Worm (Caenorhabditis elegans) whole organism, L1 larva: ENCODE measurements around the gene F21D5.3.

Source experiments
- C04F5.9 ChIP-seq: sonication (generic microtip); optimal IDR thresholded peaks from 2 replicates; lab custom pipeline; 2016; ENCODE audit warnings: missing genetic modification characterization, missing compliant biosample characterization
- aha-1 ChIP-seq: fragments of 150-350 bp; optimal IDR thresholded peaks from 2 replicates; lab custom pipeline; 2014; ENCODE audit warnings: missing biosample characterization, missing genetic modification characterization
- ama-1 ChIP-seq: fragments of 150-350 bp; optimal IDR thresholded peaks from 2 replicates; lab custom pipeline; 2014
- blmp-1 ChIP-seq: fragments of 150-350 bp; optimal IDR thresholded peaks from 2 replicates; lab custom pipeline; 2014; ENCODE audit warnings: missing biosample characterization, missing genetic modification characterization
- ceh-90 ChIP-seq: sonication (generic microtip); optimal IDR thresholded peaks from 2 replicates; lab custom pipeline; 2016; ENCODE audit warnings: missing genetic modification characterization, missing compliant biosample characterization
- ces-1 ChIP-seq: fragments of 150-350 bp; optimal IDR thresholded peaks from 2 replicates; lab custom pipeline; 2014; ENCODE audit warnings: missing biosample characterization, missing genetic modification reagents, missing genetic modification characterization
- dpl-1 ChIP-seq, 3 experiments: fragments of 150-350 bp in 2 of 3; sonication (generic microtip) in 1 of 3; optimal IDR thresholded peaks; 2 replicates each; lab custom pipeline; 2014 to 2017; ENCODE audit warnings: missing biosample characterization in 3 of 3, missing genetic modification characterization in 3 of 3, missing genetic modification reagents in 3 of 3
- dsc-1 ChIP-seq: sonication (generic microtip); optimal IDR thresholded peaks from 2 replicates; lab custom pipeline; 2016; ENCODE audit warnings: mild to moderate bottlenecking, missing genetic modification characterization, missing compliant biosample characterization
- efl-1 ChIP-seq, 4 experiments: fragments of 150-350 bp; optimal IDR thresholded peaks in 3 of 4; peaks in 1 of 4; 1 replicate in 1 of 4; 2 replicates in 3 of 4; lab custom pipeline; 2014; ENCODE audit warnings: missing biosample characterization in 2 of 4, missing genetic modification characterization in 2 of 4, missing genetic modification reagents in 2 of 4
- egl-13 ChIP-seq: sonication (generic microtip); optimal IDR thresholded peaks from 2 replicates; lab custom pipeline; 2016; ENCODE audit warnings: missing genotype, missing genetic modification reagents, missing genetic modification characterization, missing compliant biosample characterization
- egl-27 ChIP-seq, 2 experiments: fragments of 150-350 bp in 1 of 2; sonication (generic microtip); optimal IDR thresholded peaks; 3 replicates each; lab custom pipeline; 2017 to 2018; ENCODE audit warnings: missing biosample characterization in 2 of 2, missing genetic modification characterization in 2 of 2, missing genetic modification reagents in 2 of 2
- fos-1 ChIP-seq: fragments of 150-350 bp; optimal IDR thresholded peaks from 2 replicates; lab custom pipeline; 2014; ENCODE audit warnings: missing biosample characterization, missing genetic modification characterization
- grh-1 ChIP-seq: fragments of 200-800 bp; sonication (Bioruptor generic); IDR thresholded peaks from 2 replicates; pipeline ENCODE4 v1.3.6; 2022; ENCODE audit warnings: missing genetic modification reagents, missing genetic modification characterization, missing compliant biosample characterization
- hlh-17 ChIP-seq: fragments of 200-800 bp; sonication (Bioruptor generic); optimal IDR thresholded peaks from 2 replicates; lab custom pipeline; 2018; ENCODE audit warnings: missing genetic modification characterization, mild to moderate bottlenecking, missing compliant biosample characterization, moderate library complexity, borderline replicate concordance
- irx-1 ChIP-seq: sonication (generic microtip); optimal IDR thresholded peaks from 2 replicates; lab custom pipeline; 2016; ENCODE audit warnings: missing genetic modification characterization, missing compliant biosample characterization
- isw-1 ChIP-seq: fragments of 200-800 bp; sonication (Bioruptor generic); IDR thresholded peaks from 2 replicates; pipeline ENCODE4 v1.3.6; 2022; ENCODE audit warnings: missing genetic modification characterization, missing compliant biosample characterization
- lin-13 ChIP-seq: fragments of 150-350 bp; optimal IDR thresholded peaks from 2 replicates; lab custom pipeline; 2014; ENCODE audit warnings: missing biosample characterization, missing genetic modification reagents, missing genetic modification characterization
- lin-15B ChIP-seq: fragments of 150-350 bp; sonication (generic microtip); optimal IDR thresholded peaks from 3 replicates; lab custom pipeline; 2014; ENCODE audit warnings: missing biosample characterization, missing genetic modification characterization
- lin-39 ChIP-seq: fragments of 150-350 bp; optimal IDR thresholded peaks from 2 replicates; lab custom pipeline; 2014; ENCODE audit warnings: missing biosample characterization, missing genetic modification reagents, missing genetic modification characterization
- lsy-2 ChIP-seq, 2 experiments: fragments of 150-350 bp; optimal IDR thresholded peaks; 2 replicates each; lab custom pipeline; 2014; ENCODE audit warnings: missing biosample characterization in 2 of 2, missing genetic modification characterization in 2 of 2
- mdl-1 ChIP-seq, 2 experiments: fragments of 150-350 bp; optimal IDR thresholded peaks; 2 replicates each; lab custom pipeline; 2014 to 2017; ENCODE audit warnings: missing biosample characterization in 2 of 2, missing genetic modification characterization in 2 of 2, inconsistent platforms in 1 of 2
- mef-2 ChIP-seq: fragments of 150-350 bp; optimal IDR thresholded peaks from 2 replicates; lab custom pipeline; 2014; ENCODE audit warnings: missing biosample characterization, missing genetic modification characterization
- mep-1 ChIP-seq: fragments of 150-350 bp; optimal IDR thresholded peaks from 2 replicates; lab custom pipeline; 2014; ENCODE audit warnings: missing biosample characterization, missing genetic modification characterization
- nhr-11 ChIP-seq: fragments of 150-350 bp; optimal IDR thresholded peaks from 2 replicates; lab custom pipeline; 2014; ENCODE audit warnings: missing biosample characterization, missing genetic modification characterization
- nhr-12 ChIP-seq: sonication (generic microtip); optimal IDR thresholded peaks from 2 replicates; lab custom pipeline; 2017; ENCODE audit warnings: missing biosample characterization, missing genetic modification characterization
- nhr-20 ChIP-seq: sonication (generic microtip); optimal IDR thresholded peaks from 2 replicates; lab custom pipeline; 2016; ENCODE audit warnings: mild to moderate bottlenecking, missing genetic modification characterization, missing compliant biosample characterization
- nhr-237 ChIP-seq: fragments of 150-350 bp; optimal IDR thresholded peaks from 2 replicates; lab custom pipeline; 2014; ENCODE audit warnings: missing biosample characterization, missing genetic modification characterization
- nhr-47 ChIP-seq: sonication (generic microtip); optimal IDR thresholded peaks from 2 replicates; lab custom pipeline; 2016; ENCODE audit warnings: mild to moderate bottlenecking, missing genetic modification characterization, moderate library complexity, missing compliant biosample characterization
- nhr-76 ChIP-seq: sonication (generic microtip); optimal IDR thresholded peaks from 2 replicates; lab custom pipeline; 2017; ENCODE audit warnings: missing biosample characterization, missing genetic modification characterization
- nhr-77 ChIP-seq: fragments of 150-350 bp; optimal IDR thresholded peaks from 2 replicates; lab custom pipeline; 2014; ENCODE audit warnings: missing biosample characterization, missing genetic modification characterization
- nhr-85 ChIP-seq: sonication (generic microtip); peaks from one replicate; lab custom pipeline; 2016; ENCODE audit warnings: missing genetic modification characterization, inconsistent platforms, missing compliant biosample characterization
- nhr-90 ChIP-seq: sonication (generic microtip); optimal IDR thresholded peaks from 2 replicates; lab custom pipeline; 2016; ENCODE audit warnings: mild to moderate bottlenecking, missing genetic modification characterization, missing compliant biosample characterization; ENCODE audit not compliant: poor library complexity
- pag-3 ChIP-seq: sonication (generic microtip); optimal IDR thresholded peaks from 2 replicates; lab custom pipeline; 2017; ENCODE audit warnings: missing genetic modification characterization, mild to moderate bottlenecking, missing compliant biosample characterization, antibody characterized with exemption, borderline replicate concordance; ENCODE audit not compliant: insufficient read depth
- rnt-1 ChIP-seq: sonication (generic microtip); optimal IDR thresholded peaks from 2 replicates; lab custom pipeline; 2016; ENCODE audit warnings: mild to moderate bottlenecking, missing genetic modification characterization, moderate library complexity, missing compliant biosample characterization
- skn-1 ChIP-seq: fragments of 150-350 bp; optimal IDR thresholded peaks from 2 replicates; lab custom pipeline; 2014; ENCODE audit warnings: missing biosample characterization, missing genetic modification characterization
- snpc-4 ChIP-seq: fragments of 150-350 bp; optimal IDR thresholded peaks from 2 replicates; lab custom pipeline; 2014; ENCODE audit warnings: missing biosample characterization, missing genetic modification characterization
- snu-23 ChIP-seq: sonication (generic microtip); optimal IDR thresholded peaks from 2 replicates; lab custom pipeline; 2016; ENCODE audit warnings: missing genetic modification characterization, missing compliant biosample characterization
- sox-4 ChIP-seq: sonication (generic microtip); optimal IDR thresholded peaks from 2 replicates; lab custom pipeline; 2016; ENCODE audit warnings: missing genetic modification characterization, missing compliant biosample characterization
- sptf-1 ChIP-seq: fragments of 150-350 bp; optimal IDR thresholded peaks from 2 replicates; lab custom pipeline; 2014; ENCODE audit warnings: missing biosample characterization, missing genetic modification characterization
- tbx-2 ChIP-seq: sonication (generic microtip); optimal IDR thresholded peaks from 2 replicates; lab custom pipeline; 2016; ENCODE audit warnings: missing genetic modification characterization, missing compliant biosample characterization
- tlp-1 ChIP-seq: fragments of 150-350 bp; optimal IDR thresholded peaks from 2 replicates; lab custom pipeline; 2014; ENCODE audit warnings: missing biosample characterization, missing genetic modification characterization
- unc-30 ChIP-seq: sonication (generic microtip); optimal IDR thresholded peaks from 2 replicates; lab custom pipeline; 2017; ENCODE audit warnings: missing biosample characterization, missing genetic modification characterization
- unc-62 ChIP-seq: fragments of 150-350 bp; optimal IDR thresholded peaks from 2 replicates; lab custom pipeline; 2014; ENCODE audit warnings: missing biosample characterization, missing genetic modification reagents, missing genetic modification characterization
- unc-98 ChIP-seq: fragments of 200-800 bp; sonication (Bioruptor generic); IDR thresholded peaks from 2 replicates; pipeline ENCODE4 v1.3.6; 2022; ENCODE audit warnings: missing genetic modification characterization, missing compliant biosample characterization
- vab-15 ChIP-seq: sonication (generic microtip); optimal IDR thresholded peaks from 2 replicates; lab custom pipeline; 2017; ENCODE audit warnings: missing genotype, mild to moderate bottlenecking, missing genetic modification characterization, missing compliant biosample characterization
- xbp-1 ChIP-seq: sonication (generic microtip); optimal IDR thresholded peaks from 2 replicates; lab custom pipeline; 2016; ENCODE audit warnings: missing genetic modification characterization, missing compliant biosample characterization
- ztf-11 ChIP-seq, 2 experiments: sonication (generic microtip); optimal IDR thresholded peaks; 2 replicates each; lab custom pipeline; 2016 to 2017; ENCODE audit warnings: missing genetic modification characterization in 2 of 2, missing biosample characterization in 1 of 2, missing compliant biosample characterization in 1 of 2

Gene F21D5.3

ce11 chrIV:8762471-8762870, 31.9 kb downstream of the F21D5.3 start (continued):
- TF ChIP-seq sox-4 (no peak), egl-13 (tag; lab: Kevin White, UChicago) (peak; percentile 46), nhr-90 (no peak), snpc-4 (tag; lab: Kevin White, UChicago) (no peak), ces-1 (GFP tag; lab: Kevin White, UChicago) (no peak), C04F5.9 (tag; lab: Kevin White, UChicago) (no peak), ceh-90 (tag; lab: Kevin White, UChicago) (no peak), lin-13 (GFP tag; lab: Kevin White, UChicago) (no peak), unc-30 (tag; lab: Kevin White, UChicago) (no peak), lin-39 (tag; lab: Kevin White, UChicago) (no peak), pag-3 (no peak), egl-27 (tag; optimal IDR thresholded peaks at IDR 0.05; lab: Kevin White, UChicago) (no peak), isw-1 (GFP tag; lab: Robert Waterston, UW) (peak; percentile 35), ama-1 (lab: Kevin White, UChicago) (no peak), grh-1 (GFP tag; lab: Robert Waterston, UW) (no peak), fos-1 (tag; lab: Kevin White, UChicago) (peak; percentile 5), mep-1 (tag; lab: Kevin White, UChicago) (no peak), irx-1 (peak; percentile 24), nhr-12 (no peak), vab-15 (no peak), nhr-237 (tag; lab: Kevin White, UChicago) (no peak), efl-1 (optimal IDR thresholded peaks at IDR 0.05; lab: Kevin White, UChicago) (peak; percentile 43 to 56), efl-1 (GFP tag; optimal IDR thresholded peaks at IDR 0.05 in 1 of 2; lab: Kevin White, UChicago) (peak in 1 of 2 experiments; percentile 9), blmp-1 (tag; lab: Kevin White, UChicago) (no peak), ztf-11 (tag; optimal IDR thresholded peaks at IDR 0.05; lab: Kevin White, UChicago) (no peak), nhr-11 (tag; lab: Kevin White, UChicago) (no peak), nhr-76 (tag; lab: Kevin White, UChicago) (no peak), lsy-2 (tag; optimal IDR thresholded peaks at IDR 0.05; lab: Kevin White, UChicago) (peak; percentile 21 to 43), snu-23 (GFP tag; lab: Kevin White, UChicago) (no peak), nhr-20 (tag; lab: Kevin White, UChicago) (no peak), tbx-2 (tag; lab: Kevin White, UChicago) (peak; percentile 41), dsc-1 (tag; lab: Kevin White, UChicago) (peak; percentile 92), hlh-17 (GFP tag; lab: Kevin White, UChicago) (no peak), aha-1 (tag; lab: Kevin White, UChicago) (no peak), unc-98 (GFP tag; lab: Robert Waterston, UW) (no peak), skn-1 (tag; lab: Kevin White, UChicago) (peak; percentile 11), unc-62 (GFP tag; lab: Kevin White, UChicago) (no peak), sptf-1 (tag; lab: Kevin White, UChicago) (no peak), rnt-1 (no peak), tlp-1 (tag; lab: Kevin White, UChicago) (no peak), mef-2 (no peak), dpl-1 (GFP tag; optimal IDR thresholded peaks at IDR 0.05; lab: Kevin White, UChicago) (peak in 1 of 3 experiments; percentile 32), nhr-77 (no peak), lin-15B (tag; lab: Kevin White, UChicago) (no peak), nhr-47 (peak; percentile 45), nhr-85 (tag; lab: Kevin White, UChicago) (no peak), xbp-1 (tag; lab: Kevin White, UChicago) (peak; percentile 14), mdl-1 (tag; optimal IDR thresholded peaks at IDR 0.05; lab: Kevin White, UChicago) (no peak)
